Fruit fly (Drosophila melanogaster): ENCODE measurements around the gene Lkb1.
A peak's percentile ranks its signal among the peaks of the same experiment; 100 is the strongest.

Lkb1 gene

DNA sequence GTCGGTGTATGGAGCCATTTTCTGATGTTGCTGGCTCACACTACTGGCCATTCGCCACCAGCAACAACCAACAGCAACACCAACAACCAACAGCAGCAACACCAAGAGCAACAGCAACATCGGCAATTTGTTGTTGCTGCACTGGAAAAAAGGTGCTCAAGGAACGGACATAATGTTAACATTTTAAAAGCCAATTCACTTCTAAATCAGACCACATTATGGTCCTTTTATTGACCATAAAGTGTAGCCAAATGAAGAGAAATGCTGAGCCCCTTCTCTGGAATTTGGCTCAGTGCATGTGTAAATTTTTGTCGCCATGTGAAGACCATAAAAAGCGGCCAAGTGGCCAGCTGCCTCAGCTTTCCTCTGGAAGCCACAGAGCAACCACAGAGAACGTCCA, 40.5 kb downstream of the Lkb1 start (continued):
- peak; percentile 15; the same call in 1 of the 4 replicates for TF ChIP-seq Gug (GFP tag; IDR thresholded peaks at IDR 0.05)
- no peak for TF ChIP-seq CG9932 (GFP tag; IDR thresholded peaks at IDR 0.05)
- 0 out of 2 replicates have a peak, but pooled peaks have one; percentile 48 for TF ChIP-seq CG32772 (GFP tag; IDR thresholded peaks at IDR 0.05)
- TF ChIP-seq CG13424 (tag; optimal IDR thresholded peaks at IDR 0.05) = peak; percentile 5
- no peak for TF ChIP-seq NC2β (GFP tag; optimal IDR thresholded peaks at IDR 0.05)
- no peak for TF ChIP-seq Spps (tag; optimal IDR thresholded peaks at IDR 0.05)
- peak; percentile 23; the same call in 1 of the 2 replicates for TF ChIP-seq Rx (GFP tag; IDR thresholded peaks at IDR 0.05)
- TF ChIP-seq CG4820 (GFP tag; optimal IDR thresholded peaks at IDR 0.05) = peak; percentile 6
- TF ChIP-seq H15 (GFP tag; IDR thresholded peaks at IDR 0.05) = peak; percentile 45; the same call in 1 of the 3 replicates
- no peak for TF ChIP-seq CG7357 (GFP tag; IDR thresholded peaks at IDR 0.05)
- TF ChIP-seq Dbx (GFP tag; IDR thresholded peaks at IDR 0.05) = no peak
- TF ChIP-seq onecut (GFP tag; IDR thresholded peaks at IDR 0.05) = 0 out of 2 replicates have a peak, but pooled peaks have one; percentile 9
- TF ChIP-seq dmrt99B (tag; optimal IDR thresholded peaks at IDR 0.05) = peak; percentile 22
- no peak for TF ChIP-seq tna (GFP tag; IDR thresholded peaks at IDR 0.05; ENCODE audit: partially characterized antibody)
- no peak for TF ChIP-seq ham (GFP tag; IDR thresholded peaks at IDR 0.05)
- no peak for TF ChIP-seq ewg (GFP tag; optimal IDR thresholded peaks at IDR 0.05)
- peak; percentile 74 for TF ChIP-seq bab2 (GFP tag; optimal IDR thresholded peaks at IDR 0.05)
- no peak for TF ChIP-seq gsb (GFP tag; IDR thresholded peaks at IDR 0.05)
- peak; percentile 18; the same call in 1 of the 3 replicates for TF ChIP-seq zfh1 (GFP tag; IDR thresholded peaks at IDR 0.05)
- peak; percentile 41; the same call in 1 of the 2 replicates for TF ChIP-seq ranshi (GFP tag; IDR thresholded peaks at IDR 0.05)
- TF ChIP-seq phol (tag; optimal IDR thresholded peaks at IDR 0.05) = no peak
- TF ChIP-seq CG31365 (tag; optimal IDR thresholded peaks at IDR 0.05) = no peak
- TF ChIP-seq hkb (optimal IDR thresholded peaks at IDR 0.05) = no peak
- TF ChIP-seq hkb (GFP tag; IDR thresholded peaks at IDR 0.05) = peak; percentile 78
- peak; percentile 44; the same call in 1 of the 3 replicates for TF ChIP-seq dysf (GFP tag; IDR thresholded peaks at IDR 0.05)
- TF ChIP-seq tup (GFP tag; optimal IDR thresholded peaks at IDR 0.05) = no peak
- TF ChIP-seq so (GFP tag; IDR thresholded peaks at IDR 0.05) = peak; percentile 63; the same call in 1 of the 3 replicates
- peak; percentile 21 for TF ChIP-seq Abd-B (GFP tag; optimal IDR thresholded peaks at IDR 0.05)
- TF ChIP-seq CG2712 (tag; optimal IDR thresholded peaks at IDR 0.05) = peak; percentile 16
- TF ChIP-seq twi (tag; optimal IDR thresholded peaks at IDR 0.05) = no peak
- no peak for TF ChIP-seq lbe (GFP tag; optimal IDR thresholded peaks at IDR 0.05)
- peak; percentile 68 for TF ChIP-seq vvl (GFP tag; IDR thresholded peaks at IDR 0.05)
- TF ChIP-seq grau (tag; optimal IDR thresholded peaks at IDR 0.05) = no peak
- TF ChIP-seq CG17361 (GFP tag; IDR thresholded peaks at IDR 0.05) = no peak
- no peak for TF ChIP-seq bigmax (GFP tag; optimal IDR thresholded peaks at IDR 0.05)
- no peak for TF ChIP-seq Hr39 (optimal IDR thresholded peaks at IDR 0.05)
- TF ChIP-seq CG9215 (GFP tag; IDR thresholded peaks at IDR 0.05) = no peak
- TF ChIP-seq Fer1 (GFP tag; optimal IDR thresholded peaks at IDR 0.05) = no peak
- TF ChIP-seq aop (GFP tag; IDR thresholded peaks at IDR 0.05) = peak; percentile 21; the same call in 1 of the 2 replicates
- TF ChIP-seq Ptx1 (GFP tag; IDR thresholded peaks at IDR 0.05) = peak; percentile 63
- peak; percentile 59 for TF ChIP-seq gem (tag; optimal IDR thresholded peaks at IDR 0.05)
- TF ChIP-seq en (GFP tag; optimal IDR thresholded peaks at IDR 0.05) = no peak
- TF ChIP-seq Asciz (GFP tag; optimal IDR thresholded peaks at IDR 0.05) = no peak
- peak; percentile 12 to 64 for TF ChIP-seq Pdp1 (GFP tag; optimal IDR thresholded peaks at IDR 0.05)
- no peak for TF ChIP-seq CG2202 (tag; optimal IDR thresholded peaks at IDR 0.05)
- no peak for TF ChIP-seq CG3065 (GFP tag; optimal IDR thresholded peaks at IDR 0.05)
- peak; percentile 11 for TF ChIP-seq Oli (tag; optimal IDR thresholded peaks at IDR 0.05)
- 0 out of 3 replicates have a peak, but pooled peaks have one; percentile 24 for TF ChIP-seq Optix (GFP tag; IDR thresholded peaks at IDR 0.05)
- TF ChIP-seq E2f1 (GFP tag; IDR thresholded peaks at IDR 0.05) = 0 out of 2 replicates have a peak, but pooled peaks have one; percentile 9
- peak; percentile 35; the same call in 1 of the 2 replicates for TF ChIP-seq Rfx (GFP tag; IDR thresholded peaks at IDR 0.05)
- TF ChIP-seq chm (GFP tag; IDR thresholded peaks at IDR 0.05) = no peak
- no peak for TF ChIP-seq C15 (GFP tag; IDR thresholded peaks at IDR 0.05)

Measured in whole organism, embryonic.